Fruit fly (Drosophila melanogaster): Measurements from ENCODE around the gene Mur89F.

Mur89F gene

DNA sequence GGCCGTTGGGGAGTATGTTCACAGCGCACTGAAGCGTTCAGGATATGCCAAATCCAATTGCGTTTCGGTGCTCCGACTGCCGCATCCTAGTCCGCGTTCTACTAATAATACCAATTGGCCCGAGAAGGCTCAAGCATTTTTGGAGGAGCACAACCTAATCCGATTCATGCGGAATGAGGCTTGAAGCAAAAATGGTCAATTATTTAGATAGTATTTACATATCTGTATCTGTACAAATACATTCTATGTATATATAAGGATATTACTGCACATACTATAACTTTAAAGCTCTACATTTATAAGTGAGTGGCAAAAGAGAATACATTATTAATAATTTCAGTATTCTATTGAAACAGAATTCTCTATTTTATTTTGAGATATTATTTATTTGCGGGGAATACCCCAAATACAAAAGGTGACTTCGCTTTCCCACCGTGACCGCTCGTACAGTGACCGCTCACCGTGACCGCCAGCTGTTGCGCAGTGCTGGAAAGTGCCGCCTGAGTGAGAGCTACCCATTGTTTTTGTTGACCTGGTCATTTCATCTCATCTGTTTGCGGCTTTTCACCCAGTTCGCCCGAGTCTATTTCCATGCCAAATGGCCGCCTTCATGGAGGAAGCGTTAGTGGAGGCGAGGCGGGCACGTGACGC, 50.4 kb downstream of the Mur89F start, which contains the start of gene CG5292 (continued):
- peak; percentile 56 for TF ChIP-seq phol (tag; optimal IDR thresholded peaks at IDR 0.05)
- TF ChIP-seq CG13424 (tag; optimal IDR thresholded peaks at IDR 0.05) = peak; percentile 66
- TF ChIP-seq crp (GFP tag; optimal IDR thresholded peaks at IDR 0.05) = peak; percentile 89 to 98
- TF ChIP-seq CG10431 (GFP tag; optimal IDR thresholded peaks at IDR 0.05) = peak; percentile 36
- peak; percentile 89 for TF ChIP-seq row (GFP tag; IDR thresholded peaks at IDR 0.05)
- TF ChIP-seq seq (GFP tag; IDR thresholded peaks at IDR 0.05) = peak; percentile 34; the same call in 1 of the 2 replicates
- 0 out of 2 replicates have a peak, but pooled peaks have one; percentile 35 for TF ChIP-seq hbn (GFP tag; IDR thresholded peaks at IDR 0.05; ENCODE audit: partially characterized antibody)
- TF ChIP-seq ranshi (GFP tag; IDR thresholded peaks at IDR 0.05) = peak; percentile 51
- TF ChIP-seq sqz (GFP tag; optimal IDR thresholded peaks at IDR 0.05) = no peak
- TF ChIP-seq MESR4 (GFP tag; optimal IDR thresholded peaks at IDR 0.05) = peak; percentile 66
- peak; percentile 42; the same call in 1 of the 2 replicates for TF ChIP-seq lmd (GFP tag; IDR thresholded peaks at IDR 0.05)
- TF ChIP-seq hb (GFP tag; IDR thresholded peaks at IDR 0.05; ENCODE audit: partially characterized antibody) = no peak
- peak; percentile 43 for TF ChIP-seq CG9727 (GFP tag; optimal IDR thresholded peaks at IDR 0.05)
- no peak for TF ChIP-seq HmgD (GFP tag; optimal IDR thresholded peaks at IDR 0.05)
- TF ChIP-seq bcd (GFP tag; optimal IDR thresholded peaks at IDR 0.05) = peak; percentile 45
- peak; percentile 52 for TF ChIP-seq CG12942 (GFP tag; optimal IDR thresholded peaks at IDR 0.05)
- no peak for TF ChIP-seq lbe (GFP tag; optimal IDR thresholded peaks at IDR 0.05)
- no peak for TF ChIP-seq CTCF (GFP tag; optimal IDR thresholded peaks at IDR 0.05)
- TF ChIP-seq tll (GFP tag; optimal IDR thresholded peaks at IDR 0.05) = peak in 1 of 2 experiments; percentile 91
- TF ChIP-seq so (GFP tag; IDR thresholded peaks at IDR 0.05) = peak; percentile 49; the same call in 1 of the 3 replicates
- no peak for TF ChIP-seq fd102C (GFP tag; optimal IDR thresholded peaks at IDR 0.05)
- peak; percentile 45; the same call in 1 of the 2 replicates for TF ChIP-seq CG11696 (GFP tag; IDR thresholded peaks at IDR 0.05)
- TF ChIP-seq Bgb (GFP tag; IDR thresholded peaks at IDR 0.05; ENCODE audit: partially characterized antibody) = peak; percentile 65; the same call in 1 of the 2 replicates
- TF ChIP-seq CG1529 (GFP tag; optimal IDR thresholded peaks at IDR 0.05) = no peak
- peak; percentile 15 for TF ChIP-seq CG10462 (GFP tag; optimal IDR thresholded peaks at IDR 0.05)
- TF ChIP-seq dm (GFP tag; optimal IDR thresholded peaks at IDR 0.05) = peak; percentile 78
- TF ChIP-seq CG1647 (GFP tag; optimal IDR thresholded peaks at IDR 0.05) = peak; percentile 20
- TF ChIP-seq Aef1 (GFP tag; IDR thresholded peaks at IDR 0.05) = peak; percentile 56
- TF ChIP-seq YL-1 (GFP tag; optimal IDR thresholded peaks at IDR 0.05) = peak; percentile 72
- no peak for TF ChIP-seq Myb (GFP tag; optimal IDR thresholded peaks at IDR 0.05)
- TF ChIP-seq CG10366 (GFP tag; IDR thresholded peaks at IDR 0.05) = peak; percentile 73
- TF ChIP-seq Max (GFP tag; optimal IDR thresholded peaks at IDR 0.05) = peak; percentile 42
- peak; percentile 45; the same call in 1 of the 3 replicates for TF ChIP-seq CG16813 (GFP tag; IDR thresholded peaks at IDR 0.05; ENCODE audit: partially characterized antibody)
- TF ChIP-seq CG4854 (GFP tag; optimal IDR thresholded peaks at IDR 0.05) = no peak
- peak; percentile 33 for TF ChIP-seq pb (GFP tag; optimal IDR thresholded peaks at IDR 0.05)
- peak; percentile 80 for TF ChIP-seq CG1603 (tag; optimal IDR thresholded peaks at IDR 0.05)
- TF ChIP-seq CG13775 (GFP tag; optimal IDR thresholded peaks at IDR 0.05) = peak; percentile 37
- TF ChIP-seq p53 (GFP tag; optimal IDR thresholded peaks at IDR 0.05) = no peak
- TF ChIP-seq Bdp1 (GFP tag; optimal IDR thresholded peaks at IDR 0.05) = peak; percentile 9
- TF ChIP-seq ind (GFP tag; optimal IDR thresholded peaks at IDR 0.05) = peak; percentile 31
- TF ChIP-seq CG18764 (GFP tag; optimal IDR thresholded peaks at IDR 0.05) = no peak
- peak; percentile 32; the same call in 1 of the 2 replicates for TF ChIP-seq rib (GFP tag; IDR thresholded peaks at IDR 0.05)
- TF ChIP-seq Sry-δ (GFP tag; optimal IDR thresholded peaks at IDR 0.05) = no peak
- peak; percentile 30 for TF ChIP-seq Dip3 (GFP tag; optimal IDR thresholded peaks at IDR 0.05)
- TF ChIP-seq gfzf (GFP tag; optimal IDR thresholded peaks at IDR 0.05) = no peak
- TF ChIP-seq bab2 (GFP tag; optimal IDR thresholded peaks at IDR 0.05) = peak; percentile 19
- no peak for TF ChIP-seq CG2129 (GFP tag; IDR thresholded peaks at IDR 0.05; ENCODE audit: partially characterized antibody)
- peak; percentile 45 for TF ChIP-seq CG4820 (GFP tag; optimal IDR thresholded peaks at IDR 0.05)
- peak; percentile 72 for TF ChIP-seq CG9932 (GFP tag; IDR thresholded peaks at IDR 0.05)
- no peak for TF ChIP-seq Kr (GFP tag; optimal IDR thresholded peaks at IDR 0.05)
